Worm (Caenorhabditis elegans) whole organism, midembryonic: Measurements from ENCODE around the gene Y55F3AM.5.
"Not testable (repeated sequence)": the region's sequence is repeated elsewhere in the genome, so short reads cannot be mapped to it uniquely, and the experiment has no call there.

Experiments
- T22C8.4 ChIP-seq: fragments of 200-800 bp; sonication (Bioruptor generic); IDR thresholded peaks from 2 replicates; pipeline ENCODE4 v1.3.6; 2022; ENCODE audit warnings: missing genetic modification characterization, missing compliant biosample characterization
- flt-1 ChIP-seq: fragments of 200-800 bp; sonication (Bioruptor generic); IDR thresholded peaks from 2 replicates; pipeline ENCODE4 v1.3.6; 2022; ENCODE audit warnings: missing genetic modification characterization, missing compliant biosample characterization

ce11 chrIV:978309-978708 is 20.7 kb upstream of the Y55F3AM.5 start:
- not testable (repeated sequence) for TF ChIP-seq flt-1 (GFP tag; lab: Robert Waterston, UW)
- peak; percentile 97 for TF ChIP-seq T22C8.4 (GFP tag; lab: Robert Waterston, UW)
